Fruit fly (Drosophila melanogaster) whole organism, embryonic: ENCODE measurements around the gene CNMaR.

Experiments
- CG12391 ChIP-seq: fragments of 200-800 bp; sonication (Bioruptor generic); optimal IDR thresholded peaks from 3 replicates; lab custom pipeline; 2018; ENCODE audit warnings: missing biosample characterization, mild to moderate bottlenecking, missing genetic modification characterization, moderate library complexity
- CG17829 ChIP-seq: fragments of 200-800 bp; optimal IDR thresholded peaks from 2 replicates; lab custom pipeline; 2019; ENCODE audit warnings: missing biosample characterization, mild to moderate bottlenecking, missing genetic modification characterization, moderate library complexity
- CG18011 ChIP-seq: fragments of 200-800 bp; sonication (Bioruptor generic); optimal IDR thresholded peaks from 2 replicates; lab custom pipeline; 2017; ENCODE audit warnings: missing biosample characterization, missing genetic modification characterization, mild to moderate bottlenecking, moderate library complexity, missing genotype
- CG6683 ChIP-seq: fragments of 200-800 bp; sonication (Bioruptor generic); optimal IDR thresholded peaks from 2 replicates; lab custom pipeline; 2017; ENCODE audit warnings: missing biosample characterization, mild to moderate bottlenecking, missing genetic modification characterization, missing genetic modification reagents
- CG9817 ChIP-seq: fragments of 200-800 bp; sonication (Bioruptor generic); optimal IDR thresholded peaks from 2 replicates; lab custom pipeline; 2018; ENCODE audit warnings: missing biosample characterization, mild to moderate bottlenecking, missing genetic modification characterization, moderate library complexity
- Dfd ChIP-seq, 2 experiments: fragments of >200 bp; optimal IDR thresholded peaks; 2 replicates each; lab custom pipeline; 2017; ENCODE audit warnings: missing biosample characterization in 2 of 2, missing genetic modification characterization in 2 of 2
- Dref ChIP-seq: fragments of 200-800 bp; sonication (Bioruptor generic); IDR thresholded peaks from 2 replicates; pipeline ENCODE4 v1.3.6; 2022; ENCODE audit warnings: missing biosample characterization, missing genetic modification characterization
- Stat92E ChIP-seq, 3 experiments: fragments of >200 bp in 2 of 3; fragments of 200-800 bp in 1 of 3; sonication (Bioruptor generic) in 1 of 3; optimal IDR thresholded peaks; 2 replicates each; lab custom pipeline; 2017 to 2019; ENCODE audit warnings: missing biosample characterization in 3 of 3, missing genetic modification characterization in 3 of 3, mild to moderate bottlenecking in 1 of 3, moderate library complexity in 1 of 3
- maf-S ChIP-seq: fragments of 200-800 bp; sonication (Bioruptor generic); optimal IDR thresholded peaks from 2 replicates; lab custom pipeline; 2016; ENCODE audit warnings: missing biosample characterization, missing genetic modification characterization

DNA sequence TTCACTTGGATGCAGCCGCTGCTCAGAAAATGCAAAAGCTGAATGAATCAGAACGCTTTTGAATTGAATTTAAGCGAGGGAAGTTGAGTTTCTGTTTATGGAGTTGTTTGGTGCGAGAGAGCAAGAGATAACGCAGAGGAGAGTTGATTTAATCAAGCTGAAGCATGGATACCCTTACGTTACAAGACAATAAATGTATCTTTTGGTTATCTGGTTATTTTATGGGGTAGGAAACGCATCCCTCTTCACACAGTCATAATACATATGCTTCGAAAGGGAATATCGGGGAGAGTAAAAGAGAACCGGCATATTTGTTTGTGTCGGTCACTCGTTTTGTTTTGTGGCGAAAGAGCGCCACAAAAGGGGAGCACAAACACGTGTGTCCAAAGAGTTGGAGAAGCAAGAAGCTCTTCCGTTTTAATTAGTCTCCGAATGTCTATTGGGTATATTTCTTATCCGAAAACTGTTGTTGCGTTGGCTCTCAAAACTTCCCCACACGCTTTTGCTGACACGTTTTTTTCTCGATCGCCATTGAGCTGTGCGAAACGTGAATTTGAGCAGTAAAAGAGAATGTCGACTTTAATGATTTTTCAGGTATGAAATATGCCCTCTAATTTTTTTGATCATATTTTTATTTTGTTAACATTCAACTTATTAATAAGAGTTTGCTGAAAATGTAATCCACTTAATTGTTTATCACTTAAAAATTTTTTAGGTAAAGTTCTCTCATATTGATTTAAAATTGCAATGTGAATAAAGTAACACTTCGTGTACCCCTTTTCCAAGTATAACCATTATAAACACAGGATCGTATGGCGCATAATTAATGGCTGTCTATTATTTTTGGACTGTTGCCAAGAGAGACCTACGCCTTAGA is 53.0 kb downstream of the CNMaR start, which contains the start of gene Prps:
- TF ChIP-seq maf-S (peak; percentile 63), CG6683 (peak; percentile 49), CG12391 (tag; lab: Kevin White, UChicago) (peak; percentile 66), Stat92E (GFP tag; optimal IDR thresholded peaks at IDR 0.05; lab: Kevin White, UChicago) (peak in 1 of 3 experiments; percentile 68), CG17829 (tag; lab: Kevin White, UChicago) (peak; percentile 75), CG9817 (tag; lab: Kevin White, UChicago) (peak; percentile 52), CG18011 (GFP tag; lab: Kevin White, UChicago) (peak; percentile 53), Dfd (GFP tag; optimal IDR thresholded peaks at IDR 0.05; lab: Kevin White, UChicago) (no peak), Dref (GFP tag; lab: Robert Waterston, UW) (peak; percentile 24; the same call in 1 of the 2 replicates)
